Fruit fly (Drosophila melanogaster) whole organism, adult: ENCODE data around the gene CG31826.

Experiments used
- CG1620 ChIP-seq: fragments of 200-800 bp; sonication (Bioruptor generic); optimal IDR thresholded peaks from 2 replicates; lab custom pipeline; 2016; ENCODE audit warnings: missing biosample characterization, missing genetic modification characterization
- CG33017 ChIP-seq: fragments of 200-800 bp; sonication (Bioruptor generic); optimal IDR thresholded peaks from 2 replicates; lab custom pipeline; 2018; ENCODE audit warnings: missing biosample characterization, mild to moderate bottlenecking, missing genetic modification characterization, moderate library complexity
- CG5204 ChIP-seq: fragments of 200-800 bp; sonication (Bioruptor generic); optimal IDR thresholded peaks from 2 replicates; lab custom pipeline; 2016; ENCODE audit warnings: missing biosample characterization, missing genetic modification characterization
- CG7101 ChIP-seq: fragments of 200-800 bp; sonication (Bioruptor generic); optimal IDR thresholded peaks from 2 replicates; lab custom pipeline; 2018; ENCODE audit warnings: missing biosample characterization, mild to moderate bottlenecking, missing genetic modification characterization, moderate library complexity
- bab1 ChIP-seq: fragments of 200-800 bp; sonication (Bioruptor generic); optimal IDR thresholded peaks from 3 replicates; lab custom pipeline; 2019; ENCODE audit warnings: missing biosample characterization, mild to moderate bottlenecking, missing genetic modification characterization, moderate library complexity
- kay ChIP-seq: fragments of 200-800 bp; sonication (Bioruptor generic); peaks from one replicate; lab custom pipeline; 2016; ENCODE audit warnings: missing biosample characterization, missing genetic modification characterization, borderline replicate concordance

DNA sequence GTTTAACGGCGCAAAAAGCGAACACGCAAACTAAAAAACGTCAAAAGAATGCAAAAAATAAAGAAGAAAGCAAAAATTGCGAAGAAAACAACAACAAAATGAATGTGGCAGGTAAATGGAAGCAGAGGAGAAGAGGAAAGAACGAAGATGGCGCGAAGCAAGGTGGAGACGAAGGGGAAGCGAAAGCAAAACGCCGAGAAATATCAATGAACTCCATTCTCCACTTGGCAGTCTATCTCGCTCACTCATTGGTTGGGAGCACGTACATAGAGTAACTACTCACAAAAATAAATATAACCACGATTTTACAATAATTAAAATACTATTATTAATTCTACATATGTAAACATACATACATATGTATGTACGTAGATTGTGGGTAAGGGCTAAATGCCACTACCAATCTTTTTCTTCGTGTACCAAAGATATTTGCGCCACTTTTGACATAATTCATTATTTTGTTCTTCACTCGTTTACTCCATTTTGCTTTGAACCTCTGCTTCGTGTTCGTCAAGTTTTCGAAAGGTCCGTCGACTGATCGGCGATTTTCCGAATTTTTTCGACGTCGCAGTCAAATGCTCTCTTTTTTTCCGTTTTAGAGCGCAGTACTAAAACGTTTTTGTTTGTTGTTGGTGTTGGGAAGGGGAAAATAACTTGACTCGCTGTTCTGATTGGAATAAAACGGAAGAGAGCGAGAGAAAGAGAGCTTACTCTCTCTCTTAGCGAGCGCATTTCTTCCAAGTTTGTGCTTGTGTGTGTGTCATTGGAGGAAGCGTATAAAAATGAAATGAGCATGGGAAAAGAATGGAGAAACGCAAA lies 27.7 kb downstream of the CG31826 start:
- TF ChIP-seq bab1 (GFP tag; lab: Kevin White, UChicago), result no peak
- peak; percentile 74 for TF ChIP-seq kay
- TF ChIP-seq CG1620 (GFP tag; lab: Kevin White, UChicago), result no peak
- no peak for TF ChIP-seq CG5204 (GFP tag; lab: Kevin White, UChicago)
- no peak for TF ChIP-seq CG7101 (tag; lab: Kevin White, UChicago)
- TF ChIP-seq CG33017 (tag; lab: Kevin White, UChicago), result no peak
